Worm (Caenorhabditis elegans) whole organism, mixed stage, embryonic: Measurements from ENCODE around the gene srx-10.

Experiments
- elt-1 ChIP-seq: sonication (generic microtip); optimal IDR thresholded peaks from 2 replicates; lab custom pipeline; 2017; ENCODE audit warnings: missing genetic modification characterization, mild to moderate bottlenecking, missing compliant biosample characterization, antibody characterized with exemption, moderate library complexity, borderline replicate concordance; ENCODE audit not compliant: insufficient read depth
- nhr-237 ChIP-seq: fragments of 150-350 bp; optimal IDR thresholded peaks from 2 replicates; lab custom pipeline; 2014; ENCODE audit warnings: missing biosample characterization, missing genetic modification characterization

DNA sequence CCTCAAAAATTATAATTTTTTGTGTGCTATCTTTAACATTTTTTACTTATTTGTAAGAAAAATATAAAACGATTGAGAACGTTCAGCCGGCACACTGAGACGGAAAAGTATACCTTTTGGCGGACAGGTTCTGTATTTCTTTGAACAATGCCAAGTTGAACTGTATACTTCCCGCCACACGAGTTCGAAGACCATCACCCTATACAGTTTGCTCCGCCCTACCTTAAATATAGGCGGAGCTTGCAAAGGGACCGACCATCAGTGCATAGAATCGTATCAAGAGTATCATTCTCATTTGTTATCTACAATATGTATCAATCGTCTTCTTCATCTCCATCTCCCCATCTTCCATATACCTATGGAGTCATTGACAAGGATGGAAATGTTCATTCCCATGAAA lies 38.5 kb upstream of the srx-10 start, which contains the start of gene end-1:
- TF ChIP-seq nhr-237 (tag; lab: Kevin White, UChicago), result no peak
- no peak for TF ChIP-seq elt-1
